Fruit fly (Drosophila melanogaster) whole organism, embryonic: ENCODE data around the gene bin.

ENCODE experiments used
- B-H2 ChIP-seq: fragments of 200-800 bp; sonication (Bioruptor generic); optimal IDR thresholded peaks from 2 replicates; lab custom pipeline; 2018; ENCODE audit warnings: missing biosample characterization, mild to moderate bottlenecking, missing genetic modification characterization
- CG11456 ChIP-seq: fragments of 200-800 bp; sonication (Bioruptor generic); IDR thresholded peaks from 3 replicates; pipeline ENCODE4 v1.3.6; 2022; ENCODE audit warnings: missing biosample characterization, missing genetic modification characterization
- CG11723 ChIP-seq: fragments of 200-800 bp; sonication (Bioruptor generic); optimal IDR thresholded peaks from 2 replicates; lab custom pipeline; 2017; ENCODE audit warnings: missing biosample characterization, mild to moderate bottlenecking, missing genetic modification characterization
- CG12299 ChIP-seq: fragments of 200-800 bp; sonication (Bioruptor generic); optimal IDR thresholded peaks from 2 replicates; lab custom pipeline; 2018; ENCODE audit warnings: missing biosample characterization, mild to moderate bottlenecking, missing genetic modification characterization
- CG15073 ChIP-seq: fragments of 200-800 bp; sonication (Bioruptor generic); optimal IDR thresholded peaks from 2 replicates; lab custom pipeline; 2016; ENCODE audit warnings: missing biosample characterization, missing genetic modification characterization
- CG15269 ChIP-seq: fragments of 200-800 bp; sonication (Bioruptor generic); optimal IDR thresholded peaks from 2 replicates; lab custom pipeline; 2018; ENCODE audit warnings: missing biosample characterization, mild to moderate bottlenecking, missing genetic modification characterization, moderate library complexity
- CG15514 ChIP-seq: fragments of 200-800 bp; sonication (Bioruptor generic); optimal IDR thresholded peaks from 3 replicates; lab custom pipeline; 2017; ENCODE audit warnings: missing biosample characterization, missing genetic modification characterization, mild to moderate bottlenecking, moderate library complexity, missing genetic modification reagents
- CG16863 ChIP-seq: fragments of 200-800 bp; sonication (Bioruptor generic); optimal IDR thresholded peaks from 3 replicates; lab custom pipeline; 2016; ENCODE audit warnings: missing biosample characterization, missing genetic modification characterization
- CG2678 ChIP-seq: fragments of 200-800 bp; sonication (Bioruptor generic); optimal IDR thresholded peaks from 3 replicates; lab custom pipeline; 2019; ENCODE audit warnings: missing biosample characterization, mild to moderate bottlenecking, missing genetic modification characterization, moderate library complexity
- CG4328 ChIP-seq: fragments of 200-800 bp; sonication (Bioruptor generic); optimal IDR thresholded peaks from 3 replicates; lab custom pipeline; 2017; ENCODE audit warnings: missing biosample characterization, missing genetic modification reagents, missing genetic modification characterization
- CG4730 ChIP-seq: fragments of 200-800 bp; sonication (Bioruptor generic); IDR thresholded peaks from 2 replicates; pipeline ENCODE4 v1.3.6; 2022; ENCODE audit warnings: missing biosample characterization, missing genetic modification characterization
- CG5245 ChIP-seq: fragments of 200-800 bp; sonication (Bioruptor generic); optimal IDR thresholded peaks from 3 replicates; lab custom pipeline; 2016; ENCODE audit warnings: missing biosample characterization, missing genetic modification characterization
- CG5953 ChIP-seq: fragments of 200-800 bp; sonication (Bioruptor generic); IDR thresholded peaks from 2 replicates; pipeline ENCODE4 v1.3.6; 2022; ENCODE audit warnings: missing biosample characterization, missing genetic modification characterization
- CG6272 ChIP-seq: fragments of 200-800 bp; sonication (Bioruptor generic); IDR thresholded peaks from 2 replicates; pipeline ENCODE4 v1.3.6; 2022; ENCODE audit warnings: missing biosample characterization, missing genetic modification characterization
- CG6813 ChIP-seq: fragments of 200-800 bp; sonication (Bioruptor generic); optimal IDR thresholded peaks from 2 replicates; lab custom pipeline; 2017; ENCODE audit warnings: missing biosample characterization, missing genetic modification characterization, mild to moderate bottlenecking, moderate library complexity, missing genetic modification reagents
- CG6854 ChIP-seq: fragments of 200-800 bp; sonication (Bioruptor generic); optimal IDR thresholded peaks from 3 replicates; lab custom pipeline; 2017; ENCODE audit warnings: missing biosample characterization, mild to moderate bottlenecking, missing genetic modification characterization
- CG8388 ChIP-seq: fragments of 200-800 bp; sonication (Bioruptor generic); optimal IDR thresholded peaks from 2 replicates; lab custom pipeline; 2019; ENCODE audit warnings: missing biosample characterization, mild to moderate bottlenecking, missing genetic modification characterization, moderate library complexity
- Chrac-16 ChIP-seq: fragments of 200-800 bp; sonication (Bioruptor generic); optimal IDR thresholded peaks from 3 replicates; lab custom pipeline; 2016; ENCODE audit warnings: missing biosample characterization, missing genetic modification characterization
- Dad ChIP-seq: fragments of 200-800 bp; sonication (Bioruptor generic); optimal IDR thresholded peaks from 3 replicates; lab custom pipeline; 2016; ENCODE audit warnings: missing biosample characterization, missing genetic modification characterization
- ERR ChIP-seq: fragments of 200-800 bp; sonication (Bioruptor generic); optimal IDR thresholded peaks from 2 replicates; lab custom pipeline; 2016; ENCODE audit warnings: missing biosample characterization, missing genetic modification characterization
- HLH3B ChIP-seq: fragments of 200-800 bp; sonication (Bioruptor generic); IDR thresholded peaks from 2 replicates; pipeline ENCODE4 v1.3.6; 2022; ENCODE audit warnings: missing biosample characterization, missing genetic modification characterization
- Kr ChIP-seq: fragments of 200-800 bp; sonication (Bioruptor generic); optimal IDR thresholded peaks from 2 replicates; lab custom pipeline; 2017; ENCODE audit warnings: missing biosample characterization, mild to moderate bottlenecking, missing genetic modification characterization
- Lhr ChIP-seq: fragments of 200-800 bp; sonication (Bioruptor generic); optimal IDR thresholded peaks from 3 replicates; lab custom pipeline; 2017; ENCODE audit warnings: mild to moderate bottlenecking, missing biosample characterization, missing genetic modification reagents, missing genetic modification characterization
- Lpt ChIP-seq: fragments of >200 bp; optimal IDR thresholded peaks from 2 replicates; lab custom pipeline; 2018; ENCODE audit warnings: missing biosample characterization, missing genetic modification characterization
- Opbp ChIP-seq: fragments of 200-800 bp; sonication (Bioruptor generic); IDR thresholded peaks from 3 replicates; pipeline ENCODE4 v1.3.6; 2022; ENCODE audit warnings: missing biosample characterization, missing genetic modification characterization; ENCODE audit not compliant: partially characterized antibody
- Ptx1 ChIP-seq: fragments of 200-800 bp; sonication (Bioruptor generic); IDR thresholded peaks from 2 replicates; pipeline ENCODE4 v1.3.6; 2022; ENCODE audit warnings: missing biosample characterization, missing genetic modification characterization
- Rx ChIP-seq: fragments of 200-800 bp; sonication (Bioruptor generic); IDR thresholded peaks from 2 replicates; pipeline ENCODE4 v1.3.6; 2022; ENCODE audit warnings: missing biosample characterization, missing genetic modification characterization
- Scr ChIP-seq: fragments of 200-800 bp; sonication (Bioruptor generic); IDR thresholded peaks from 2 replicates; pipeline ENCODE4 v1.3.6; 2022; ENCODE audit warnings: missing biosample characterization, missing genetic modification characterization; ENCODE audit not compliant: partially characterized antibody
- Side ChIP-seq: fragments of 200-800 bp; sonication (Bioruptor generic); optimal IDR thresholded peaks from 2 replicates; lab custom pipeline; 2016; ENCODE audit warnings: missing biosample characterization, missing genetic modification characterization
- Tbp ChIP-seq: fragments of >200 bp; optimal IDR thresholded peaks from 2 replicates; lab custom pipeline; 2018; ENCODE audit warnings: missing biosample characterization, missing genetic modification characterization
- aop ChIP-seq: fragments of 200-800 bp; sonication (Bioruptor generic); IDR thresholded peaks from 2 replicates; pipeline ENCODE4 v1.3.6; 2022; ENCODE audit warnings: missing biosample characterization, missing genetic modification characterization
- btn ChIP-seq: fragments of 200-800 bp; sonication (Bioruptor generic); optimal IDR thresholded peaks from 2 replicates; lab custom pipeline; 2016; ENCODE audit warnings: missing biosample characterization, missing genetic modification characterization
- chif ChIP-seq, 2 experiments: fragments of 200-800 bp; sonication (Bioruptor generic); optimal IDR thresholded peaks; 3 replicates each; lab custom pipeline; 2016; ENCODE audit warnings: missing biosample characterization in 2 of 2, missing genetic modification characterization in 2 of 2
- chm ChIP-seq: fragments of 200-800 bp; sonication (Bioruptor generic); IDR thresholded peaks from 2 replicates; pipeline ENCODE4 v1.3.6; 2022; ENCODE audit warnings: missing biosample characterization, missing genetic modification characterization
- crol ChIP-seq: fragments of 200-800 bp; sonication (Bioruptor generic); IDR thresholded peaks from 2 replicates; pipeline ENCODE4 v1.3.6; 2022; ENCODE audit warnings: missing biosample characterization, missing genetic modification characterization
- crp ChIP-seq, 2 experiments: fragments of 200-800 bp; sonication (Bioruptor generic); optimal IDR thresholded peaks; 2 replicates in 1 of 2; 3 replicates in 1 of 2; lab custom pipeline; 2017; ENCODE audit warnings: missing biosample characterization in 2 of 2, missing genetic modification characterization in 2 of 2, mild to moderate bottlenecking in 1 of 2, moderate library complexity in 1 of 2
- dan ChIP-seq: fragments of 200-800 bp; sonication (Bioruptor generic); IDR thresholded peaks from 2 replicates; pipeline ENCODE4 v1.3.6; 2022; ENCODE audit warnings: missing biosample characterization, missing genetic modification characterization
- dmrt99B ChIP-seq: fragments of 200-800 bp; sonication (Bioruptor generic); optimal IDR thresholded peaks from 2 replicates; lab custom pipeline; 2018; ENCODE audit warnings: missing biosample characterization, mild to moderate bottlenecking, missing genetic modification characterization, moderate library complexity
- ems ChIP-seq: fragments of 200-800 bp; sonication (Bioruptor generic); optimal IDR thresholded peaks from 3 replicates; lab custom pipeline; 2016; ENCODE audit warnings: missing biosample characterization, missing genetic modification characterization
- insv ChIP-seq, 2 experiments: fragments of 200-800 bp; sonication (Bioruptor generic); optimal IDR thresholded peaks; 3 replicates each; lab custom pipeline; 2016 to 2018; ENCODE audit warnings: missing biosample characterization in 2 of 2, missing genetic modification characterization in 2 of 2
- knrl ChIP-seq: fragments of 200-800 bp; sonication (Bioruptor generic); IDR thresholded peaks from 3 replicates; pipeline ENCODE4 v1.3.6; 2022; ENCODE audit warnings: missing biosample characterization, missing genetic modification characterization; ENCODE audit not compliant: partially characterized antibody
- lab ChIP-seq: fragments of 200-800 bp; sonication (Bioruptor generic); optimal IDR thresholded peaks from 3 replicates; lab custom pipeline; 2017; ENCODE audit warnings: missing biosample characterization, missing genetic modification characterization, mild to moderate bottlenecking, moderate library complexity, missing genetic modification reagents
- lola ChIP-seq, 3 experiments: fragments of >200 bp in 2 of 3; fragments of 200-800 bp in 1 of 3; sonication (Bioruptor generic) in 1 of 3; optimal IDR thresholded peaks; 2 replicates each; lab custom pipeline; 2017 to 2019; ENCODE audit warnings: missing biosample characterization in 3 of 3, missing genetic modification characterization in 3 of 3, mild to moderate bottlenecking in 1 of 3, moderate library complexity in 1 of 3
- odd ChIP-seq: fragments of 200-800 bp; sonication (Bioruptor generic); optimal IDR thresholded peaks from 2 replicates; lab custom pipeline; 2017; ENCODE audit warnings: missing biosample characterization, mild to moderate bottlenecking, missing genetic modification characterization
- pnt ChIP-seq: fragments of 200-800 bp; sonication (Bioruptor generic); optimal IDR thresholded peaks from 3 replicates; lab custom pipeline; 2016; ENCODE audit warnings: missing biosample characterization, missing genetic modification characterization
- ro ChIP-seq: fragments of 200-800 bp; sonication (Bioruptor generic); IDR thresholded peaks from 2 replicates; pipeline ENCODE4 v1.3.6; 2022; ENCODE audit warnings: missing biosample characterization, missing genetic modification characterization
- run ChIP-seq: fragments of 200-800 bp; sonication (Bioruptor generic); optimal IDR thresholded peaks from 3 replicates; lab custom pipeline; 2018; ENCODE audit warnings: missing biosample characterization, mild to moderate bottlenecking, missing genetic modification characterization
- stc ChIP-seq: fragments of 200-800 bp; sonication (Bioruptor generic); IDR thresholded peaks from 2 replicates; pipeline ENCODE4 v1.3.6; 2022; ENCODE audit warnings: missing biosample characterization, missing genetic modification characterization
- toy ChIP-seq: fragments of 200-800 bp; sonication (Bioruptor generic); IDR thresholded peaks from 2 replicates; pipeline ENCODE4 v1.3.6; 2022; ENCODE audit warnings: missing biosample characterization, missing genetic modification characterization
- vnd ChIP-seq: fragments of 200-800 bp; sonication (Bioruptor generic); IDR thresholded peaks from 3 replicates; pipeline ENCODE4 v1.3.6; 2022; ENCODE audit warnings: missing biosample characterization, missing genetic modification characterization; ENCODE audit not compliant: partially characterized antibody
- zen2 ChIP-seq: fragments of 200-800 bp; sonication (Bioruptor generic); IDR thresholded peaks from 3 replicates; pipeline ENCODE4 v1.3.6; 2022; ENCODE audit warnings: missing biosample characterization, missing genetic modification characterization; ENCODE audit not compliant: partially characterized antibody

The bin gene

dm6 chr3L:6977391-6977790 is 13.0 kb upstream of the bin start (continued):
- TF ChIP-seq CG4328 (no peak), odd (GFP tag; lab: Kevin White, UChicago) (peak; percentile 20), Dad (GFP tag; lab: Kevin White, UChicago) (no peak), Kr (no peak), stc (GFP tag; lab: Robert Waterston, UW) (peak; percentile 22; the same call in 1 of the 2 replicates), crol (no peak; the same call in 1 of the 2 replicates), dmrt99B (tag; lab: Kevin White, UChicago) (peak; percentile 74), lab (peak; percentile 68), B-H2 (GFP tag; lab: Kevin White, UChicago) (no peak), CG8388 (GFP tag; lab: Kevin White, UChicago) (peak; percentile 65), zen2 (GFP tag; lab: Robert Waterston, UW) (no peak), CG16863 (GFP tag; lab: Kevin White, UChicago) (no peak), aop (no peak), Chrac-16 (GFP tag; lab: Kevin White, UChicago) (peak; percentile 44), btn (GFP tag; lab: Kevin White, UChicago) (no peak), lola (GFP tag; optimal IDR thresholded peaks at IDR 0.05; lab: Kevin White, UChicago) (peak in 1 of 3 experiments; percentile 51), CG6272 (GFP tag; lab: Robert Waterston, UW) (no peak), dan (GFP tag; lab: Robert Waterston, UW) (no peak), ERR (no peak), CG15269 (peak; percentile 60), crp (GFP tag; optimal IDR thresholded peaks at IDR 0.05; lab: Kevin White, UChicago) (no peak), CG11723 (GFP tag; lab: Kevin White, UChicago) (no peak), HLH3B (GFP tag; lab: Robert Waterston, UW) (peak; percentile 68), CG6854 (GFP tag; lab: Kevin White, UChicago) (no peak), run (tag; lab: Kevin White, UChicago) (no peak), Scr (GFP tag; lab: Robert Waterston, UW) (no peak), Lpt (GFP tag; lab: Kevin White, UChicago) (no peak), insv (GFP tag; optimal IDR thresholded peaks at IDR 0.05; lab: Kevin White, UChicago) (no peak), chm (GFP tag; lab: Robert Waterston, UW) (0 out of 2 replicates have a peak, but pooled peaks have one; percentile 51), CG15073 (GFP tag; lab: Kevin White, UChicago) (no peak), Side (GFP tag; lab: Kevin White, UChicago) (no peak), vnd (GFP tag; lab: Robert Waterston, UW) (no peak), CG11456 (GFP tag; lab: Robert Waterston, UW) (peak; percentile 45; the same call in 1 of the 3 replicates), Rx (GFP tag; lab: Robert Waterston, UW) (peak; percentile 38; the same call in 1 of the 2 replicates), CG2678 (tag; lab: Kevin White, UChicago) (peak; percentile 66), knrl (GFP tag; lab: Robert Waterston, UW) (no peak), pnt (GFP tag; lab: Kevin White, UChicago) (no peak), CG15514 (no peak), Lhr (GFP tag; lab: Kevin White, UChicago) (peak; percentile 3), Ptx1 (GFP tag; lab: Robert Waterston, UW) (peak; percentile 72), ro (GFP tag; lab: Robert Waterston, UW) (no peak), CG12299 (no peak), CG4730 (GFP tag; lab: Robert Waterston, UW) (no peak; the same call in 1 of the 2 replicates), chif (GFP tag; optimal IDR thresholded peaks at IDR 0.05; lab: Kevin White, UChicago) (no peak), CG5953 (peak; percentile 45), CG6813 (GFP tag; lab: Kevin White, UChicago) (peak; percentile 53), Opbp (GFP tag; lab: Robert Waterston, UW) (no peak), ems (GFP tag; lab: Kevin White, UChicago) (no peak), CG5245 (GFP tag; lab: Kevin White, UChicago) (peak; percentile 5), Tbp (GFP tag; lab: Kevin White, UChicago) (no peak), toy (GFP tag; lab: Robert Waterston, UW) (no peak)
